Fruit fly (Drosophila melanogaster): ENCODE data around the gene Ipp.

Gene Ipp

DNA sequence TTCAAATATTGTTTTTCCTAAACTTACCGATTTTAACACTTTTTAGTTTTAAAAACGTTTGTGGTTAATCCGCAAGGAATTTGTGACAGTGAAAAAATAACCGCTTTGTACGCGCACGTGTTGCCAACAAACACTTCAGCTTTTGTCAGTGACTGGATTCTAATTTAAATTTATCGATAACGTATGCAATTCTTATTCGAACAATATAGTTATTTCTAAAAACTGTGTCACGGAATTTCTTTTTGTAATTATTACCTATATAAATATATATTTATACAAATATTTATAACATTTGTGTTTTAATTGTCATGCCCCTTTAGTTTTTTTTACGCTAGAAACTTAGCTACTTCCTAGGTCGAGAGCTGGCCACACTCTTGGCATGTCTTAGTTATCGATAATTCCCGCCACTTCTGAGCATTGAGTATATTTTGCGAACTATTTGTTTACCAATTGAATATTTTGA, 6.0 kb downstream of the Ipp start, which contains the start of gene Orc2 (continued):
- TF ChIP-seq pnt (GFP tag; optimal IDR thresholded peaks at IDR 0.05) = no peak
- no peak for TF ChIP-seq z (GFP tag; IDR thresholded peaks at IDR 0.05)
- peak; percentile 58 for TF ChIP-seq CG13287 (GFP tag; IDR thresholded peaks at IDR 0.05; ENCODE audit: partially characterized antibody)
- no peak for TF ChIP-seq CG17802 (tag; optimal IDR thresholded peaks at IDR 0.05)
- peak; percentile 63 for TF ChIP-seq zf30C (GFP tag; optimal IDR thresholded peaks at IDR 0.05)
- TF ChIP-seq sc (optimal IDR thresholded peaks at IDR 0.05) = no peak
- TF ChIP-seq sc (GFP tag; optimal IDR thresholded peaks at IDR 0.05) = no peak
- peak; percentile 88 for TF ChIP-seq E2f2 (GFP tag; IDR thresholded peaks at IDR 0.05)
- no peak for TF ChIP-seq Dip2 (GFP tag; IDR thresholded peaks at IDR 0.05)
- TF ChIP-seq hkb (optimal IDR thresholded peaks at IDR 0.05) = no peak
- no peak for TF ChIP-seq hkb (GFP tag; IDR thresholded peaks at IDR 0.05)
- TF ChIP-seq HmgZ (tag; optimal IDR thresholded peaks at IDR 0.05) = no peak
- no peak for TF ChIP-seq CG15696 (tag; optimal IDR thresholded peaks at IDR 0.05)
- no peak for TF ChIP-seq CG10274 (GFP tag; optimal IDR thresholded peaks at IDR 0.05)
- TF ChIP-seq CG3995 (GFP tag; optimal IDR thresholded peaks at IDR 0.05) = peak; percentile 68
- no peak for TF ChIP-seq CG11093 (GFP tag; IDR thresholded peaks at IDR 0.05)
- TF ChIP-seq luna (GFP tag; optimal IDR thresholded peaks at IDR 0.05) = no peak
- no peak for TF ChIP-seq Mad (GFP tag; optimal IDR thresholded peaks at IDR 0.05)
- no peak for TF ChIP-seq eyg (GFP tag; optimal IDR thresholded peaks at IDR 0.05)
- TF ChIP-seq Deaf1 (tag; optimal IDR thresholded peaks at IDR 0.05) = no peak
- no peak for TF ChIP-seq repo (GFP tag; optimal IDR thresholded peaks at IDR 0.05)
- no peak for TF ChIP-seq sob (GFP tag; IDR thresholded peaks at IDR 0.05)
- peak; percentile 4 for TF ChIP-seq CG17829 (tag; optimal IDR thresholded peaks at IDR 0.05)
- no peak for TF ChIP-seq shn (GFP tag; optimal IDR thresholded peaks at IDR 0.05)
- TF ChIP-seq TFAM (GFP tag; optimal IDR thresholded peaks at IDR 0.05) = no peak
- no peak for TF ChIP-seq CG10959 (GFP tag; IDR thresholded peaks at IDR 0.05)
- no peak for TF ChIP-seq rib (GFP tag; IDR thresholded peaks at IDR 0.05)
- TF ChIP-seq gt (GFP tag; IDR thresholded peaks at IDR 0.05) = no peak
- no peak for TF ChIP-seq CG10979 (tag; optimal IDR thresholded peaks at IDR 0.05)
- TF ChIP-seq CG7556 (GFP tag; optimal IDR thresholded peaks at IDR 0.05) = no peak
- no peak for TF ChIP-seq nau (GFP tag; optimal IDR thresholded peaks at IDR 0.05)
- no peak for TF ChIP-seq Adf1 (GFP tag; IDR thresholded peaks at IDR 0.05)
- no peak for TF ChIP-seq gcm (GFP tag; optimal IDR thresholded peaks at IDR 0.05)
- no peak for TF ChIP-seq MESR4 (GFP tag; optimal IDR thresholded peaks at IDR 0.05)
- no peak for TF ChIP-seq Hr51 (GFP tag; optimal IDR thresholded peaks at IDR 0.05)
- TF ChIP-seq jing (GFP tag; optimal IDR thresholded peaks at IDR 0.05) = no peak
- no peak for TF ChIP-seq CG10321 (GFP tag; IDR thresholded peaks at IDR 0.05)
- no peak for TF ChIP-seq CG8281 (tag; optimal IDR thresholded peaks at IDR 0.05)
- no peak for TF ChIP-seq hth (optimal IDR thresholded peaks at IDR 0.05)
- no peak for TF ChIP-seq emc (GFP tag; optimal IDR thresholded peaks at IDR 0.05)
- no peak for TF ChIP-seq CG4707 (GFP tag; optimal IDR thresholded peaks at IDR 0.05)
- no peak for TF ChIP-seq CG10462 (GFP tag; optimal IDR thresholded peaks at IDR 0.05)
- no peak for TF ChIP-seq grn (GFP tag; optimal IDR thresholded peaks at IDR 0.05)
- TF ChIP-seq cwo (GFP tag; optimal IDR thresholded peaks at IDR 0.05) = peak; percentile 96
- no peak for TF ChIP-seq bigmax (GFP tag; optimal IDR thresholded peaks at IDR 0.05)
- no peak for TF ChIP-seq Hand (GFP tag; optimal IDR thresholded peaks at IDR 0.05)
- TF ChIP-seq Fer2 (tag; optimal IDR thresholded peaks at IDR 0.05) = no peak
- TF ChIP-seq NFAT (GFP tag; IDR thresholded peaks at IDR 0.05) = no peak
- no peak for TF ChIP-seq dimm (GFP tag; IDR thresholded peaks at IDR 0.05)
- TF ChIP-seq CG16863 (GFP tag; optimal IDR thresholded peaks at IDR 0.05) = no peak
- TF ChIP-seq pb (GFP tag; optimal IDR thresholded peaks at IDR 0.05) = no peak
- TF ChIP-seq yki (optimal IDR thresholded peaks at IDR 0.05) = no peak
- no peak for TF ChIP-seq CG12219 (GFP tag; optimal IDR thresholded peaks at IDR 0.05)
- TF ChIP-seq CG9876 (GFP tag; optimal IDR thresholded peaks at IDR 0.05) = no peak
